Fruit fly (Drosophila melanogaster) whole organism, prepupa: ENCODE measurements around the gene CG31627.

Source experiments
- CG10631 ChIP-seq: fragments of 200-800 bp; sonication (Bioruptor generic); optimal IDR thresholded peaks from 2 replicates; lab custom pipeline; 2016; ENCODE audit warnings: missing biosample characterization, missing genetic modification characterization
- CG11294 ChIP-seq: fragments of 200-800 bp; sonication (Bioruptor generic); IDR thresholded peaks from 2 replicates; pipeline ENCODE4 v1.3.6; 2022; ENCODE audit warnings: missing biosample characterization, missing genetic modification characterization
- CG15336 ChIP-seq: fragments of 200-800 bp; sonication (Bioruptor generic); IDR thresholded peaks from 2 replicates; pipeline ENCODE4 v1.3.6; 2022; ENCODE audit warnings: missing biosample characterization, missing genetic modification characterization
- CG1621 ChIP-seq: fragments of 200-800 bp; sonication (Bioruptor generic); optimal IDR thresholded peaks from 3 replicates; lab custom pipeline; 2018; ENCODE audit warnings: missing biosample characterization, mild to moderate bottlenecking, missing genetic modification characterization
- CG16779 ChIP-seq: fragments of 200-800 bp; sonication (Bioruptor generic); optimal IDR thresholded peaks from 3 replicates; lab custom pipeline; 2017; ENCODE audit warnings: missing biosample characterization, mild to moderate bottlenecking, missing genetic modification characterization
- CG3032 ChIP-seq: fragments of 200-800 bp; optimal IDR thresholded peaks from 2 replicates; lab custom pipeline; 2019; ENCODE audit warnings: missing biosample characterization, mild to moderate bottlenecking, missing genetic modification characterization, moderate library complexity
- CG31627 ChIP-seq: fragments of 200-800 bp; sonication (Bioruptor generic); optimal IDR thresholded peaks from 3 replicates; lab custom pipeline; 2016; ENCODE audit warnings: missing biosample characterization, missing genetic modification characterization
- CG32006 ChIP-seq: fragments of 200-800 bp; sonication (Bioruptor generic); optimal IDR thresholded peaks from 3 replicates; lab custom pipeline; 2017; ENCODE audit warnings: missing biosample characterization, mild to moderate bottlenecking, missing genetic modification characterization
- CG4318 ChIP-seq: fragments of 200-800 bp; sonication (Bioruptor generic); optimal IDR thresholded peaks from 3 replicates; lab custom pipeline; 2017; ENCODE audit warnings: missing biosample characterization, mild to moderate bottlenecking, missing genetic modification characterization
- CG6276 ChIP-seq: fragments of 200-800 bp; sonication (Bioruptor generic); optimal IDR thresholded peaks from 2 replicates; lab custom pipeline; 2017; ENCODE audit warnings: missing biosample characterization, mild to moderate bottlenecking, missing genetic modification characterization
- CG6792 ChIP-seq: fragments of 200-800 bp; sonication (Bioruptor generic); optimal IDR thresholded peaks from 3 replicates; lab custom pipeline; 2016; ENCODE audit warnings: missing biosample characterization, missing genetic modification characterization
- CG6808 ChIP-seq: fragments of 200-800 bp; sonication (Bioruptor generic); optimal IDR thresholded peaks from 3 replicates; lab custom pipeline; 2017; ENCODE audit warnings: missing biosample characterization, missing genetic modification characterization, mild to moderate bottlenecking, moderate library complexity, missing genetic modification reagents
- CG6854 ChIP-seq: fragments of 200-800 bp; sonication (Bioruptor generic); optimal IDR thresholded peaks from 2 replicates; lab custom pipeline; 2017; ENCODE audit warnings: missing biosample characterization, mild to moderate bottlenecking, missing genetic modification characterization
- CG8119 ChIP-seq: fragments of 200-800 bp; sonication (Bioruptor generic); IDR thresholded peaks from 3 replicates; pipeline ENCODE4 v1.3.6; 2022; ENCODE audit warnings: missing biosample characterization, missing genetic modification characterization
- CG8319 ChIP-seq: fragments of 200-800 bp; sonication (Bioruptor generic); optimal IDR thresholded peaks from 3 replicates; lab custom pipeline; 2016; ENCODE audit warnings: missing biosample characterization, missing genetic modification characterization
- Eip78C ChIP-seq: fragments of 200-800 bp; sonication (Bioruptor generic); peaks from one replicate; lab custom pipeline; 2016; ENCODE audit warnings: missing biosample characterization, missing genetic modification characterization
- Eip93F ChIP-seq: fragments of 200-800 bp; sonication (Bioruptor generic); optimal IDR thresholded peaks from 2 replicates; lab custom pipeline; 2016; ENCODE audit warnings: missing biosample characterization, mild to moderate bottlenecking, missing genetic modification characterization
- Ets96B ChIP-seq: fragments of 200-800 bp; optimal IDR thresholded peaks from 2 replicates; lab custom pipeline; 2019; ENCODE audit warnings: missing biosample characterization, mild to moderate bottlenecking, missing genetic modification characterization, moderate library complexity
- Gug ChIP-seq: fragments of 200-800 bp; sonication (Bioruptor generic); IDR thresholded peaks from 2 replicates; pipeline ENCODE4 v1.3.6; 2022; ENCODE audit warnings: missing biosample characterization, missing genetic modification characterization
- Hr39 ChIP-seq: fragments of 200-800 bp; sonication (Bioruptor generic); optimal IDR thresholded peaks from 2 replicates; lab custom pipeline; 2016; ENCODE audit warnings: missing biosample characterization, missing genetic modification characterization
- Lpt ChIP-seq: fragments of 200-800 bp; sonication (Bioruptor generic); optimal IDR thresholded peaks from 3 replicates; lab custom pipeline; 2016; ENCODE audit warnings: missing biosample characterization, missing genetic modification characterization
- Met ChIP-seq: fragments of 200-800 bp; sonication (Bioruptor generic); optimal IDR thresholded peaks from 3 replicates; lab custom pipeline; 2016; ENCODE audit warnings: missing biosample characterization, missing genetic modification characterization
- Smox ChIP-seq: fragments of 200-800 bp; sonication (Bioruptor generic); optimal IDR thresholded peaks from 3 replicates; lab custom pipeline; 2016; ENCODE audit warnings: missing biosample characterization, missing genetic modification characterization
- Sox102F ChIP-seq: fragments of 200-800 bp; sonication (Bioruptor generic); optimal IDR thresholded peaks from 2 replicates; lab custom pipeline; 2016; ENCODE audit warnings: missing biosample characterization, mild to moderate bottlenecking, missing genetic modification characterization
- Sox14 ChIP-seq: fragments of 200-800 bp; sonication (Bioruptor generic); optimal IDR thresholded peaks from 3 replicates; lab custom pipeline; 2016; ENCODE audit warnings: missing biosample characterization, missing genetic modification characterization
- achi ChIP-seq: fragments of 200-800 bp; sonication (Bioruptor generic); optimal IDR thresholded peaks from 3 replicates; lab custom pipeline; 2016; ENCODE audit warnings: missing biosample characterization, missing genetic modification characterization
- acj6 ChIP-seq: fragments of 200-800 bp; sonication (Bioruptor generic); optimal IDR thresholded peaks from 3 replicates; lab custom pipeline; 2016; ENCODE audit warnings: missing biosample characterization, missing genetic modification characterization
- dac ChIP-seq: fragments of 200-800 bp; sonication (Bioruptor generic); optimal IDR thresholded peaks from 2 replicates; lab custom pipeline; 2017; ENCODE audit warnings: missing biosample characterization, mild to moderate bottlenecking, missing genetic modification characterization
- dsx ChIP-seq: fragments of 200-800 bp; optimal IDR thresholded peaks from 3 replicates; lab custom pipeline; 2019; ENCODE audit warnings: missing biosample characterization, mild to moderate bottlenecking, missing genetic modification characterization, moderate library complexity; ENCODE audit not compliant: poor library complexity, severe bottlenecking
- eg ChIP-seq: fragments of 200-800 bp; sonication (Bioruptor generic); IDR thresholded peaks from 3 replicates; pipeline ENCODE4 v1.3.6; 2022; ENCODE audit warnings: missing biosample characterization, missing genetic modification characterization
- fd59A ChIP-seq: fragments of 200-800 bp; sonication (Bioruptor generic); optimal IDR thresholded peaks from 2 replicates; lab custom pipeline; 2017; ENCODE audit warnings: missing biosample characterization, mild to moderate bottlenecking, missing genetic modification characterization, missing genetic modification reagents
- fd85E ChIP-seq: fragments of 200-800 bp; sonication (Bioruptor generic); optimal IDR thresholded peaks from 3 replicates; lab custom pipeline; 2016; ENCODE audit warnings: missing biosample characterization, missing genetic modification characterization
- fkh ChIP-seq: fragments of 200-800 bp; sonication (Bioruptor generic); optimal IDR thresholded peaks from 3 replicates; lab custom pipeline; 2017; ENCODE audit warnings: missing biosample characterization, mild to moderate bottlenecking, missing genetic modification characterization, moderate library complexity
- lz ChIP-seq: fragments of 200-800 bp; sonication (Bioruptor generic); optimal IDR thresholded peaks from 3 replicates; lab custom pipeline; 2016; ENCODE audit warnings: missing biosample characterization, missing genetic modification characterization
- net ChIP-seq: fragments of 200-800 bp; sonication (Bioruptor generic); optimal IDR thresholded peaks from 3 replicates; lab custom pipeline; 2016; ENCODE audit warnings: missing biosample characterization, missing genetic modification characterization
- pdm3 ChIP-seq: fragments of 200-800 bp; sonication (Bioruptor generic); optimal IDR thresholded peaks from 3 replicates; lab custom pipeline; 2016; ENCODE audit warnings: missing biosample characterization, missing genetic modification characterization
- salr ChIP-seq, 2 experiments: fragments of 200-800 bp; sonication (Bioruptor generic); optimal IDR thresholded peaks; 3 replicates each; lab custom pipeline; 2016 to 2018; ENCODE audit warnings: missing biosample characterization in 2 of 2, missing genetic modification characterization in 2 of 2, mild to moderate bottlenecking in 1 of 2
- ss ChIP-seq, 2 experiments: fragments of 200-800 bp; sonication (Bioruptor generic); optimal IDR thresholded peaks; 2 replicates in 1 of 2; 3 replicates in 1 of 2; lab custom pipeline; 2017 to 2018; ENCODE audit warnings: mild to moderate bottlenecking in 2 of 2, missing biosample characterization in 2 of 2, missing genetic modification characterization in 2 of 2, moderate library complexity in 1 of 2
- svp ChIP-seq: fragments of 200-800 bp; sonication (Bioruptor generic); peaks from one replicate; lab custom pipeline; 2016; ENCODE audit warnings: missing biosample characterization, missing genetic modification characterization
- topi ChIP-seq: fragments of 200-800 bp; sonication (Bioruptor generic); optimal IDR thresholded peaks from 3 replicates; lab custom pipeline; 2016; ENCODE audit warnings: missing biosample characterization, missing genetic modification characterization
- vri ChIP-seq: fragments of 200-800 bp; sonication (Bioruptor generic); optimal IDR thresholded peaks from 3 replicates; lab custom pipeline; 2016; ENCODE audit warnings: missing biosample characterization, mild to moderate bottlenecking, missing genetic modification characterization

Gene CG31627

DNA sequence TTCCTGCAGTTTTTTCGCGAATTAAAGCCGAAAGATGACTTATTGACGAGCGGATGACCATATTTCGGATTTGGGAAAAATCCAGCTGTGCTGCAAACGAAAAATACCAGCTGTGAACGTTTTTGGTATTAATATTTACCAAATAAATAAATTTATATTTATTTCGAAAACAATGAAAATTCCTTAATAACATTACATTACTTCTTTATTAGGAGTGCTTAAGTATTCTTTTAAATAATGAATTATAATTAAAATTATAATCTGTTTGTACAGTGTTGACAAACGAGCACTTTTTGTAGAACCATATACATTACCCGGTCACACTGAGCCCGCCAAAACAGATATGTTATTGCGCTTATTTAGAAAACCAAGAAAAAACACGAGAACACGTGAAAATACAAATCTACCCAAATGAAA lies 6.6 kb downstream of the CG31627 start, which contains the start of the genes bur and Mcm10:
bur (minus strand) TSS at position 69 of the 417 bp plus-strand sequence.
Mcm10 (plus strand) TSS at position 319 of the 417 bp plus-strand sequence.
- TF ChIP-seq Eip93F (GFP tag; lab: Kevin White, UChicago): peak; percentile 66
- TF ChIP-seq achi (GFP tag; lab: Kevin White, UChicago): no peak

DNA sequence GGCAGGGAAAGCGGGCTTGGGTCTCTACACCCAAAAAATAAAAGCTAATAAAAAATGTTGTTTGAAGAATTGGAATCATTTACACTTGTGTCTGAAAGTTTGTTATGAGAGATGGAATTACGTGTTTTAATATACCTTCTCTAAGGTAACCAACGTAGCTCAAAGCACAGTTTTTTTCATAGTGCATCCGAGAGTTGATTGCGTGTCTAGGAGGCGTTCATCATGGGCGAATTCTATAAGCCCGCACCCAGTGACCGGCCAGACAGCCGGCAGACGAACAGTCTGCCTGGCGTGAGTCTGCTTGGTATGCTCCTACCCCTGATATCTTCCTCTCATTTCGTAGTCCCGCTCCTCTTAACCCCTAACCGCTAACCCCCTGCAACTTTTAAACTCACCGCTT lies 14.7 kb downstream of the CG31627 start:
- peak in 1 of 2 experiments; percentile 52 for TF ChIP-seq ss (GFP tag; optimal IDR thresholded peaks at IDR 0.05; lab: Kevin White, UChicago)
- TF ChIP-seq pdm3 (GFP tag; lab: Kevin White, UChicago): no peak
- TF ChIP-seq, all 60 proteins: peak for 1

DNA sequence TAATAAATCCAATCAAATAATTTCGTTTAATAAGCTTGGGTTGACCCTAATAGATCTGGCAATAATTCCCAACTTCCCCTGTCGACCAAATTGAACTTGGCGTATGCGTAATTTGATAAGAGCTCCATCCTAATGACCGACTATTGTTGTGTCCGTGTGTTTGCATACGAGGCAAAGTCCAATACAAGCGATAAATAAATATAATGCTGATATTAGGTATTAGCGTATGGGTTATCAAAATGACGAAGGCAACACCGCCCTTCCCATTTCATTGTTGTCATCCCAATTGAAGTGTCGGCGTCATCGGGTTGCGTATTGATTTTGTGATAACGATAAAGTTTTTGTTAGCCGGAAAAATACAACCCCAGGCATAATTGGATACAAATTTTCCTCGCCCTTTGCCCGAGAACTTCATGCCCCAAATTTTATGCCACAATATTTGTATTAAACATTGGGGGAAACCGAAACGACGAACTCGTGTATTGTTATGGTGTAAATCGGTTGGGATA lies 16.3 kb downstream of the CG31627 start:
- TF ChIP-seq Sox14 (GFP tag; lab: Kevin White, UChicago): no peak
- peak; percentile 50 for TF ChIP-seq fkh (GFP tag; lab: Kevin White, UChicago)
- TF ChIP-seq Ets96B (tag; lab: Kevin White, UChicago): no peak
- TF ChIP-seq, all 60 proteins: peak for 1

DNA sequence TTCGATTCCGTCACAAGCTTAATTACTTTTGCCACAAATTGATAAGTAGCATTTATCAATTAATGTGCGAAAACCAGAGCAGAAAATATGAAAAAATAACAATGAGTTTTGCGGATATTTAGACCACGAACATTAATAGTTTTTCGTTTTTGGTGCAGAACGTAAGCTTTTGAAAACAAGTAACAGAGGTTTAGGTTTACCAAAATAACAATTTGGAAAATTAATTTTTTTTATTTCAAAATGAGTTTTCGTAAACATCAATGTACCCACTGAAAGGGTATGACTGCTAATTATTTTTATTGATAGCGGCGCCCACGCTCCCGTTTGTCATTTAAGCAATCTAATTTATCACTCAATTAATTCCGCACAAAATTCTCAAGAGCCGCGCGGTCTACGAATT lies 22.3 kb downstream of the CG31627 start:
- TF ChIP-seq Sox102F (GFP tag; lab: Kevin White, UChicago) (no peak), CG8319 (no peak), CG11294 (GFP tag; lab: Robert Waterston, UW) (no peak), CG6808 (no peak), CG6276 (GFP tag; lab: Kevin White, UChicago) (no peak), fd59A (GFP tag; lab: Kevin White, UChicago) (no peak), fkh (GFP tag; lab: Kevin White, UChicago) (no peak)

DNA sequence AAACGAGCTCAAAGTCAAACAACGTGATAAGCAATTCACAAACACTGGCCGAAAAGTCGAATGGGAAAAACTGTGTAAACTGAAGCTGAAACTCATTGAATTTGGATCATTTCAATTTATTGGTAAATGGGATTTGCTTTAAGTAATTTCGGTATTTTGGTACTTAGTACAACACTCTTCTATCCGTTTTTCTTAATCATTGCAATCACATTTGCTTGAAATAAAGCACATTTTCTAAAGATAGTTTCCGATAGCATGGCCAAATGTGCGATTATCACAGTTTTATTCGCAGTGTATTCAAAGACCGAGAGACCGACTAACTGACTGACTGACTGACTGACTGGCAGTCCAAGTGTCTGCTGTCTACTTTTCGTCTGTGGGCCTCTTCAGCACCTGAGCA lies 23.5 kb downstream of the CG31627 start:
- peak; percentile 14 for TF ChIP-seq net (GFP tag; lab: Kevin White, UChicago)
- TF ChIP-seq salr (GFP tag; optimal IDR thresholded peaks at IDR 0.05; lab: Kevin White, UChicago): no peak
- TF ChIP-seq dac (GFP tag; lab: Kevin White, UChicago): no peak
- TF ChIP-seq Gug: peak; percentile 30; the same call in 1 of the 2 replicates
- no peak for TF ChIP-seq fd59A (GFP tag; lab: Kevin White, UChicago)
- TF ChIP-seq Ets96B (tag; lab: Kevin White, UChicago): peak; percentile 38
- TF ChIP-seq Sox102F (GFP tag; lab: Kevin White, UChicago): no peak
- peak; percentile 34 for TF ChIP-seq pdm3 (GFP tag; lab: Kevin White, UChicago)
- 0 out of 3 replicates have a peak, but pooled peaks have one; percentile 18 for TF ChIP-seq eg
- TF ChIP-seq CG15336 (GFP tag; lab: Robert Waterston, UW): peak; percentile 26; the same call in 1 of the 2 replicates
- TF ChIP-seq fd85E (GFP tag; lab: Kevin White, UChicago): no peak
- TF ChIP-seq vri (GFP tag; lab: Kevin White, UChicago): no peak
- TF ChIP-seq CG4318: peak; percentile 35
- peak; percentile 26 for TF ChIP-seq Smox (GFP tag; lab: Kevin White, UChicago)
- TF ChIP-seq CG6276 (GFP tag; lab: Kevin White, UChicago): peak; percentile 18
- TF ChIP-seq Hr39: peak; percentile 65
- peak; percentile 31 for TF ChIP-seq CG3032 (tag; lab: Kevin White, UChicago)
- TF ChIP-seq Eip78C (GFP tag; lab: Kevin White, UChicago): peak; percentile 75
- TF ChIP-seq CG11294 (GFP tag; lab: Robert Waterston, UW): no peak
- TF ChIP-seq dsx (GFP tag; lab: Kevin White, UChicago): no peak
- TF ChIP-seq svp: peak; percentile 19
- TF ChIP-seq acj6 (GFP tag; lab: Kevin White, UChicago): peak; percentile 25
- TF ChIP-seq CG8319: no peak
- no peak for TF ChIP-seq CG16779 (tag; lab: Kevin White, UChicago)
- no peak for TF ChIP-seq CG6792 (GFP tag; lab: Kevin White, UChicago)
- peak; percentile 23 for TF ChIP-seq Met
- no peak for TF ChIP-seq Lpt (GFP tag; lab: Kevin White, UChicago)
- TF ChIP-seq CG6854 (GFP tag; lab: Kevin White, UChicago): no peak
- peak; percentile 33 for TF ChIP-seq achi (GFP tag; lab: Kevin White, UChicago)
- TF ChIP-seq CG32006: peak; percentile 73
- TF ChIP-seq CG10631: peak; percentile 16
- TF ChIP-seq CG31627 (GFP tag; lab: Kevin White, UChicago): no peak
- TF ChIP-seq CG1621 (tag; lab: Kevin White, UChicago): no peak
- TF ChIP-seq lz (GFP tag; lab: Kevin White, UChicago): no peak
- TF ChIP-seq CG8119 (GFP tag; lab: Robert Waterston, UW): no peak; the same call in 2 of the 3 replicates
- TF ChIP-seq topi: peak; percentile 25
